Fruit fly (Drosophila melanogaster) ovary, adult (tissue): ENCODE data around the gene Ntl.

ENCODE experiments used
- CG17801 ChIP-seq: fragments of 200-800 bp; optimal IDR thresholded peaks from 2 replicates; lab custom pipeline; 2019; ENCODE audit warnings: missing biosample characterization, mild to moderate bottlenecking, missing genetic modification characterization, moderate library complexity; ENCODE audit not compliant: partially characterized antibody

Gene Ntl

DNA sequence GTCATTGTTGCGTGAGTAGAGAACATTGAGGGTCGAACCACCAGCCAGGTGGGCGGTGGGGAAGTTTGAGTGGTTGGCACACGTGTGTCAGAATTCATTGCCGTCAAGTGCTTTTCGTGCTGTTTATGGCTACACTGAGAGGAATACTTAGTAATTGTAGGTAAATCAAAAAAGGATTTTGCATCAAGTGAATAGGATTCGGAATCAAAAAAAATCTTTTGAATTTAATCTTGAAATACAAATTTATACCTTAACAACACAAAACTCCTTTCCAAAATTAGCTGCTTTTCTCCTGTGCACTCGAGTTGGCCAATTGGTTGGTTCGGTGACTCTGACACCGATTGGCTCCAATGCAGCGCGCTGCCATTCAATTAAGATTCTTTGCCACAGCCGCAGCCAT, 43.9 kb downstream of the Ntl start:
- TF ChIP-seq CG17801 (GFP tag; lab: Kevin White, UChicago): no peak

DNA sequence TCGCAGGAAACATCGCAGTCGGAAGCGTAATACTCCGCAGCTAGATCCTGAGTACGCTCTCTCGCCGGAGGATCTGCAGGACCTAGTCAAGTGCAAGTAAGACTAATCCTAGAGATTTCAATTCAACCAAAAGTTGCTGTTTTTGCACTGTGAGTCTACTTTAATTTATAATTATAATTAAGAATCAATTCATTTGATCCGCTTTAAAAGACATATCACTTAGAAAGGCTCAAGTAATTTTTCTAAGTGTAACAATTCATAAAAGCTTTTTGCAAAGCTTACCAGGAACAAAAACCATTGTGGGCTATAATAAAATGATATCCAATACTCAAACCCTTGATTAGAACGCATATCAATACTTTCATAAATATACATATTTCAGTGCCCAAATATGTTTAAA, 46.2 kb downstream of the Ntl start:
- TF ChIP-seq CG17801 (GFP tag; lab: Kevin White, UChicago): no peak
